Worm (Caenorhabditis elegans) whole organism, L4 larva: ENCODE results near the gene C25F9.13.

Experiments used
- R02D3.7 ChIP-seq: fragments of 150-350 bp; sonication (generic microtip); optimal IDR thresholded peaks from 3 replicates; lab custom pipeline; 2014; ENCODE audit warnings: missing biosample characterization, missing genetic modification characterization
- ZK546.5 ChIP-seq, 2 experiments: sonication (generic microtip); optimal IDR thresholded peaks; 2 replicates each; lab custom pipeline; 2017; ENCODE audit warnings: missing biosample characterization in 2 of 2, missing genetic modification characterization in 2 of 2
- aha-1 ChIP-seq: fragments of 150-350 bp; peaks from one replicate; lab custom pipeline; 2014; ENCODE audit warnings: missing biosample characterization, missing genetic modification characterization
- arid-1 ChIP-seq: fragments of 200-800 bp; sonication (Bioruptor generic); conservative IDR thresholded peaks from 2 replicates; pipeline ENCODE4 v1.3.6; 2022; ENCODE audit warnings: missing genetic modification reagents, missing genetic modification characterization, missing compliant biosample characterization
- lin-39 ChIP-seq: fragments of 150-350 bp; optimal IDR thresholded peaks from 2 replicates; lab custom pipeline; 2014; ENCODE audit warnings: missing biosample characterization, missing genetic modification reagents, missing genetic modification characterization
- nhr-76 ChIP-seq: fragments of 150-350 bp; optimal IDR thresholded peaks from 2 replicates; lab custom pipeline; 2014; ENCODE audit warnings: missing biosample characterization, missing genetic modification characterization
- snpc-4 ChIP-seq: fragments of 150-350 bp; optimal IDR thresholded peaks from 2 replicates; lab custom pipeline; 2014; ENCODE audit warnings: missing biosample characterization, missing genetic modification characterization
- tra-1 ChIP-seq: fragments of 200-800 bp; sonication (Bioruptor generic); IDR thresholded peaks from 2 replicates; pipeline ENCODE4 v1.3.6; 2022; ENCODE audit warnings: missing genetic modification reagents, missing genetic modification characterization, missing compliant biosample characterization
- unc-130 ChIP-seq: sonication (generic microtip); optimal IDR thresholded peaks from 2 replicates; lab custom pipeline; 2016; ENCODE audit warnings: missing genetic modification reagents, missing genetic modification characterization, missing compliant biosample characterization
- unc-62 ChIP-seq, 3 experiments: fragments of 150-350 bp in 1 of 3; sonication (generic microtip); optimal IDR thresholded peaks in 2 of 3; peaks in 1 of 3; 1 replicate in 1 of 3; 2 replicates in 2 of 3; lab custom pipeline; 2014 to 2017; ENCODE audit warnings: missing biosample characterization in 3 of 3, missing genetic modification characterization in 3 of 3, missing genetic modification reagents in 3 of 3, missing genotype in 1 of 3
- vab-7 ChIP-seq: fragments of 200-800 bp; sonication (Bioruptor generic); IDR thresholded peaks from 2 replicates; pipeline ENCODE4 v1.3.6; 2022; ENCODE audit warnings: missing genetic modification reagents, missing genetic modification characterization, missing compliant biosample characterization
- zfp-2 ChIP-seq: sonication (generic microtip); optimal IDR thresholded peaks from 2 replicates; lab custom pipeline; 2016; ENCODE audit warnings: mild to moderate bottlenecking, missing genetic modification characterization, missing compliant biosample characterization

ce11 chrV:19370189-19370588, 28.6 kb downstream of the C25F9.13 start, which contains the start of gene Y43F8A.1:
- TF ChIP-seq tra-1 (GFP tag; lab: Robert Waterston, UW) (no peak), R02D3.7 (tag; lab: Kevin White, UChicago) (no peak), ZK546.5 (tag; optimal IDR thresholded peaks at IDR 0.05; lab: Kevin White, UChicago) (no peak), unc-62 (GFP tag; optimal IDR thresholded peaks at IDR 0.05 in 1 of 2; lab: Kevin White, UChicago) (no peak), unc-62 (tag; optimal IDR thresholded peaks at IDR 0.05; lab: Kevin White, UChicago) (no peak), lin-39 (tag; lab: Kevin White, UChicago) (no peak), unc-130 (GFP tag; lab: Kevin White, UChicago) (no peak), zfp-2 (no peak), vab-7 (no peak), nhr-76 (tag; lab: Kevin White, UChicago) (no peak), arid-1 (GFP tag; lab: Robert Waterston, UW) (no peak), aha-1 (tag; lab: Kevin White, UChicago) (no peak), snpc-4 (tag; lab: Kevin White, UChicago) (no peak)
